Worm (Caenorhabditis elegans) whole organism, L4 larva: Measurements from ENCODE around the gene ocam-1.
A peak's percentile ranks its signal among the peaks of the same experiment; 100 is the strongest.

Source experiments
- ZK546.5 ChIP-seq, 2 experiments: sonication (generic microtip); optimal IDR thresholded peaks; 2 replicates each; lab custom pipeline; 2017; ENCODE audit warnings: missing biosample characterization in 2 of 2, missing genetic modification characterization in 2 of 2
- ceh-62 ChIP-seq: sonication (generic microtip); optimal IDR thresholded peaks from 2 replicates; lab custom pipeline; 2017; ENCODE audit warnings: missing biosample characterization, missing genetic modification characterization
- egl-27 ChIP-seq: sonication (generic microtip); optimal IDR thresholded peaks from 3 replicates; lab custom pipeline; 2017; ENCODE audit warnings: missing biosample characterization, missing genetic modification reagents, missing genetic modification characterization
- lin-39 ChIP-seq: fragments of 150-350 bp; optimal IDR thresholded peaks from 2 replicates; lab custom pipeline; 2014; ENCODE audit warnings: missing biosample characterization, missing genetic modification reagents, missing genetic modification characterization
- unc-130 ChIP-seq: sonication (generic microtip); optimal IDR thresholded peaks from 2 replicates; lab custom pipeline; 2016; ENCODE audit warnings: missing genetic modification reagents, missing genetic modification characterization, missing compliant biosample characterization
- unc-62 ChIP-seq, 3 experiments: fragments of 150-350 bp in 1 of 3; sonication (generic microtip); optimal IDR thresholded peaks in 2 of 3; peaks in 1 of 3; 1 replicate in 1 of 3; 2 replicates in 2 of 3; lab custom pipeline; 2014 to 2017; ENCODE audit warnings: missing biosample characterization in 3 of 3, missing genetic modification characterization in 3 of 3, missing genetic modification reagents in 3 of 3, missing genotype in 1 of 3
- zag-1 ChIP-seq: fragments of 150-350 bp; optimal IDR thresholded peaks from 2 replicates; lab custom pipeline; 2014; ENCODE audit warnings: missing biosample characterization, missing genetic modification characterization
- ztf-11 ChIP-seq: fragments of 150-350 bp; optimal IDR thresholded peaks from 2 replicates; lab custom pipeline; 2014; ENCODE audit warnings: missing biosample characterization, missing genetic modification characterization

DNA sequence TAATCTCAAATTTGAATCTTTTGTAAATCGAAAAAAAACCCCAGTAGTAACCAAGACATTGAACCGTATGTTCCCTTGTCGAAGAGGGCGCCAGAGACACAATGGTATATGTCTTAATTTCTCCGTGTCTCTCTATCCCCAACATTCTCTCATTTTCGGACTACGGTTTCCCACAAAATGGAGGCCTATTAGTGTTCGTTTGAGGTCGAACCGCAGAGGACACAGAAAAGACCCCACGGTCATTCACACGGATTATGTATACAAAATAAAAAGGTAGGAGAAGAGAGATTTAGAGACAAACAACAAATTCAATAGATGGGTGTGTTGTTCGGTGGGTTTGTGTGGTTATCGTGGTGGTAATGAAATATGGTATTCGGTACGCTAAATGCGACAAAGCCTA is 16.6 kb downstream of the ocam-1 start:
- no peak for TF ChIP-seq egl-27
- no peak for TF ChIP-seq unc-130
- no peak for TF ChIP-seq lin-39 (tag; lab: Kevin White, UChicago)
- no peak for TF ChIP-seq ZK546.5 (tag; optimal IDR thresholded peaks at IDR 0.05; lab: Kevin White, UChicago)
- TF ChIP-seq unc-62 (GFP tag; optimal IDR thresholded peaks at IDR 0.05 in 1 of 2; lab: Kevin White, UChicago) = peak in 1 of 2 experiments; percentile 57
- TF ChIP-seq unc-62 (tag; optimal IDR thresholded peaks at IDR 0.05; lab: Kevin White, UChicago) = no peak
- no peak for TF ChIP-seq ceh-62 (tag; lab: Kevin White, UChicago)
- no peak for TF ChIP-seq zag-1
- TF ChIP-seq ztf-11 (tag; lab: Kevin White, UChicago) = no peak
